Fruit fly (Drosophila melanogaster): ENCODE data around the gene Tdrd3.

The Tdrd3 gene

dm6 chr3L:14780187-14780586, 6.4 kb upstream of the Tdrd3 start:
- TF ChIP-seq CG1529 (GFP tag; optimal IDR thresholded peaks at IDR 0.05), result peak; percentile 17
- TF ChIP-seq Bgb (GFP tag; IDR thresholded peaks at IDR 0.05; ENCODE audit: partially characterized antibody), result no peak
- TF ChIP-seq lab (GFP tag; optimal IDR thresholded peaks at IDR 0.05), result peak; percentile 63
- TF ChIP-seq gcm (GFP tag; optimal IDR thresholded peaks at IDR 0.05), result no peak
- no peak for TF ChIP-seq Sry-β (GFP tag; optimal IDR thresholded peaks at IDR 0.05)
- peak; percentile 50 for TF ChIP-seq CG17359 (tag; optimal IDR thresholded peaks at IDR 0.05)
- TF ChIP-seq CG8765 (GFP tag; IDR thresholded peaks at IDR 0.05), result no peak
- no peak for TF ChIP-seq cad (GFP tag; optimal IDR thresholded peaks at IDR 0.05)
- TF ChIP-seq CG7372 (GFP tag; IDR thresholded peaks at IDR 0.05), result no peak
- TF ChIP-seq Hmx (GFP tag; optimal IDR thresholded peaks at IDR 0.05), result no peak
- peak; percentile 43 for TF ChIP-seq Vsx1 (GFP tag; optimal IDR thresholded peaks at IDR 0.05)
- TF ChIP-seq CG1602 (GFP tag; optimal IDR thresholded peaks at IDR 0.05), result no peak
- TF ChIP-seq Ets97D (GFP tag; optimal IDR thresholded peaks at IDR 0.05), result no peak
- no peak for TF ChIP-seq cato (GFP tag; optimal IDR thresholded peaks at IDR 0.05; ENCODE audit: borderline replicate concordance)
- no peak for TF ChIP-seq TFAM (GFP tag; optimal IDR thresholded peaks at IDR 0.05)
- peak; percentile 50 for TF ChIP-seq CG10209 (GFP tag; optimal IDR thresholded peaks at IDR 0.05)
- TF ChIP-seq CG2202 (tag; optimal IDR thresholded peaks at IDR 0.05), result peak; percentile 59
- no peak for TF ChIP-seq ERR (GFP tag; optimal IDR thresholded peaks at IDR 0.05)
- peak; percentile 10 for TF ChIP-seq bcd (GFP tag; optimal IDR thresholded peaks at IDR 0.05)
- TF ChIP-seq mld (GFP tag; IDR thresholded peaks at IDR 0.05; ENCODE audit: partially characterized antibody), result no peak
- no peak for TF ChIP-seq ham (GFP tag; IDR thresholded peaks at IDR 0.05)
- peak; percentile 66 for TF ChIP-seq CG15601 (tag; optimal IDR thresholded peaks at IDR 0.05)
- no peak for TF ChIP-seq Scr (GFP tag; IDR thresholded peaks at IDR 0.05; ENCODE audit: partially characterized antibody)
- TF ChIP-seq Deaf1 (tag; optimal IDR thresholded peaks at IDR 0.05), result no peak
- TF ChIP-seq phol (tag; optimal IDR thresholded peaks at IDR 0.05), result no peak
- TF ChIP-seq HLH54F (GFP tag; optimal IDR thresholded peaks at IDR 0.05), result no peak
- TF ChIP-seq Ada2b (GFP tag; IDR thresholded peaks at IDR 0.05), result no peak
- TF ChIP-seq CG1024 (GFP tag; IDR thresholded peaks at IDR 0.05), result no peak
- peak; percentile 27 for TF ChIP-seq CG31365 (tag; optimal IDR thresholded peaks at IDR 0.05)
- no peak for TF ChIP-seq disco-r (GFP tag; optimal IDR thresholded peaks at IDR 0.05)
- TF ChIP-seq sob (GFP tag; IDR thresholded peaks at IDR 0.05), result peak; percentile 56; the same call in 1 of the 2 replicates
- TF ChIP-seq CG11456 (GFP tag; IDR thresholded peaks at IDR 0.05), result no peak
- peak; percentile 22 for TF ChIP-seq CG12769 (tag; optimal IDR thresholded peaks at IDR 0.05)
- no peak for TF ChIP-seq peb (GFP tag; IDR thresholded peaks at IDR 0.05)
- no peak for TF ChIP-seq sqz (GFP tag; optimal IDR thresholded peaks at IDR 0.05)
- no peak for TF ChIP-seq CG8478 (optimal IDR thresholded peaks at IDR 0.05)
- TF ChIP-seq HHEX (GFP tag; optimal IDR thresholded peaks at IDR 0.05), result peak; percentile 40
- no peak for TF ChIP-seq CG10321 (GFP tag; IDR thresholded peaks at IDR 0.05)
- no peak for TF ChIP-seq Hsf (GFP tag; optimal IDR thresholded peaks at IDR 0.05)
- TF ChIP-seq Optix (GFP tag; IDR thresholded peaks at IDR 0.05), result no peak
- 0 out of 3 replicates have a peak, but pooled peaks have one; percentile 8 for TF ChIP-seq Dbx (GFP tag; IDR thresholded peaks at IDR 0.05)
- no peak for TF ChIP-seq ttk (GFP tag; IDR thresholded peaks at IDR 0.05)
- TF ChIP-seq PHDP (tag; optimal IDR thresholded peaks at IDR 0.05), result peak; percentile 40
- peak; percentile 3 for TF ChIP-seq CG16863 (GFP tag; optimal IDR thresholded peaks at IDR 0.05)
- TF ChIP-seq NfI (GFP tag; optimal IDR thresholded peaks at IDR 0.05), result no peak
- no peak for TF ChIP-seq wor (GFP tag; IDR thresholded peaks at IDR 0.05)
- no peak for TF ChIP-seq luna (GFP tag; optimal IDR thresholded peaks at IDR 0.05)
- TF ChIP-seq ftz-f1 (GFP tag; optimal IDR thresholded peaks at IDR 0.05), result no peak
- TF ChIP-seq CG16815 (GFP tag; optimal IDR thresholded peaks at IDR 0.05), result no peak
- peak; percentile 47 for TF ChIP-seq seq (GFP tag; IDR thresholded peaks at IDR 0.05)
- peak; percentile 42 for TF ChIP-seq Sox100B (GFP tag; optimal IDR thresholded peaks at IDR 0.05)
- TF ChIP-seq MBD-R2 (GFP tag; IDR thresholded peaks at IDR 0.05), result no peak
